Fruit fly (Drosophila melanogaster) whole organism, adult: ENCODE data around the gene obst-H.

Experiments
- CG7101 ChIP-seq: fragments of 200-800 bp; sonication (Bioruptor generic); optimal IDR thresholded peaks from 2 replicates; lab custom pipeline; 2018; ENCODE audit warnings: missing biosample characterization, mild to moderate bottlenecking, missing genetic modification characterization, moderate library complexity
- Mnt ChIP-seq: fragments of 200-800 bp; sonication (Bioruptor generic); optimal IDR thresholded peaks from 2 replicates; lab custom pipeline; 2016; ENCODE audit warnings: missing biosample characterization, mild to moderate bottlenecking, missing genetic modification characterization
- tj ChIP-seq: fragments of 200-800 bp; sonication (Bioruptor generic); optimal IDR thresholded peaks from 3 replicates; lab custom pipeline; 2017; ENCODE audit warnings: missing biosample characterization, mild to moderate bottlenecking, missing genetic modification characterization, moderate library complexity

DNA sequence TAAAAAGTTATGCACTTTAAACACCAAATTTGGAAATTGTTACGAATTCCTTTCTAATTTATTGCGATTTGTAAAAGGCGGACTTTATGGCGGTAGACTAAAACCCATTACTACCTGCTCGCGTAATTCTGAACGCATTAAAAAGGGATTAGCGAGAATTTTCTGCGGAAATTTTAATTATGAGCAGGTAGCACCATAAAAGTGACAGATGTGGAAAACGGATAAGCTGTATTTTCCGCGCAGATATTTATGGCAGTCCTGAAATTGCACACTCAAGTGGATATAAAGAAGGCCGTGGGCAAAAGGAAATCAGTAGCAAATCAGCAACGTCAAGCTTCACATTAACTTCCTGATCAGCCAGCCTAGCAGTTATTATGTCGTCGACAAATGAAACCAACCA lies 20.3 kb downstream of the obst-H start, which contains the start of gene Z600:
- no peak for TF ChIP-seq tj (GFP tag; lab: Kevin White, UChicago)
- TF ChIP-seq Mnt (GFP tag; lab: Kevin White, UChicago), result no peak
- TF ChIP-seq CG7101 (tag; lab: Kevin White, UChicago), result no peak
